Worm (Caenorhabditis elegans) whole organism, young adult: ENCODE measurements around the gene clec-135.

Experiments used
- F23B12.7 ChIP-seq: sonication (generic microtip); optimal IDR thresholded peaks from 2 replicates; lab custom pipeline; 2017; ENCODE audit warnings: missing genetic modification characterization, mild to moderate bottlenecking, missing compliant biosample characterization, antibody characterized with exemption, moderate library complexity; ENCODE audit not compliant: insufficient read depth
- him-1 ChIP-seq: sonication (generic microtip); optimal IDR thresholded peaks from 2 replicates; lab custom pipeline; 2016; ENCODE audit warnings: missing genotype, missing genetic modification reagents, missing genetic modification characterization, missing compliant biosample characterization
- nhr-27 ChIP-seq: fragments of 200-800 bp; sonication (Bioruptor generic); optimal IDR thresholded peaks from 2 replicates; lab custom pipeline; 2018; ENCODE audit warnings: mild to moderate bottlenecking, missing genetic modification characterization, moderate library complexity, missing compliant biosample characterization
- ztf-26 ChIP-seq: sonication (generic microtip); optimal IDR thresholded peaks from 2 replicates; lab custom pipeline; 2017; ENCODE audit warnings: missing genetic modification characterization, missing compliant biosample characterization

DNA sequence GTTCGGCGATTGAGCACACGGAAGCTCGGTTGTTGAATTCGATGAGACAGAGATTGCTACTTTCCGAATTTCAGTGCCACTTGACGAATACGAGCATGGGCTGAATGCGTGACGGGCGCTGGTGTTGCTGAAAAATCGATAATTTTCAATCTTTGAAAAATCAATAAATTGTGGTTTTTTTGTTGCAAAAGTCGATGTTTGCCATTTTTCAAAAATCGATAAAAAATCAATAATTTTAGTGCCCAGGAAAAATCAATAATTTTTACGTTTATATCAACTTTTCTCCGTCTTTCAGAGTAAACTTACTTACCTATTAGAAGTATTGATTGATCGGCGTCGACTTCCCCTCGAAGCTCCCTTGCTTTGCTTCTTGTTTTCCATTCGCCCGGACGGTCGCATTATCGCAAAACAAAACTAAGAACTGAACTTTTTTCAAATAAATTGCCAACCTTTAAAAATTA, 2.0 kb downstream of the clec-135 start, which contains the start of gene C16A11.7:
- TF ChIP-seq him-1 (tag; lab: Kevin White, UChicago) (no peak), F23B12.7 (tag; lab: Kevin White, UChicago) (no peak), ztf-26 (tag; lab: Kevin White, UChicago) (no peak), nhr-27 (tag; lab: Kevin White, UChicago) (no peak)
